Worm (Caenorhabditis elegans): ENCODE data around the gene nhr-150.

Gene nhr-150

ce11 chrV:15484537-15484936 lies 3.3 kb upstream of the nhr-150 start, which contains the start of gene C06B8.3:
Gene C06B8.3 (minus strand): TSS chrV:15484637.
- TF ChIP-seq nhr-76 (tag; optimal IDR thresholded peaks at IDR 0.05) = no peak
- TF ChIP-seq ZK546.5 (tag; optimal IDR thresholded peaks at IDR 0.05) = no peak
- TF ChIP-seq egl-5 (tag; optimal IDR thresholded peaks at IDR 0.05) = no peak
- no peak for TF ChIP-seq skn-1 (tag; optimal IDR thresholded peaks at IDR 0.05)
- TF ChIP-seq nhr-67 (tag; optimal IDR thresholded peaks at IDR 0.05) = no peak
- no peak for TF ChIP-seq elt-2 (tag; optimal IDR thresholded peaks at IDR 0.05)
- no peak for TF ChIP-seq ama-1 (optimal IDR thresholded peaks at IDR 0.05)
- TF ChIP-seq jun-1 (tag; optimal IDR thresholded peaks at IDR 0.05) = no peak

- TF ChIP-seq elt-2 (tag; optimal IDR thresholded peaks at IDR 0.05) (peak; percentile 25), pha-4 (tag; optimal IDR thresholded peaks at IDR 0.05) (peak; percentile 72), jun-1 (tag; optimal IDR thresholded peaks at IDR 0.05) (peak; percentile 25), pqm-1 (tag; optimal IDR thresholded peaks at IDR 0.05) (peak; percentile 30), nhr-11 (tag; optimal IDR thresholded peaks at IDR 0.05) (no peak), mdl-1 (tag; optimal IDR thresholded peaks at IDR 0.05) (no peak), ceh-28 (tag; optimal IDR thresholded peaks at IDR 0.05) (peak; percentile 58)
Measured at ce11 chrV:15483563-15483962, 2.3 kb upstream of the nhr-150 start.

DNA sequence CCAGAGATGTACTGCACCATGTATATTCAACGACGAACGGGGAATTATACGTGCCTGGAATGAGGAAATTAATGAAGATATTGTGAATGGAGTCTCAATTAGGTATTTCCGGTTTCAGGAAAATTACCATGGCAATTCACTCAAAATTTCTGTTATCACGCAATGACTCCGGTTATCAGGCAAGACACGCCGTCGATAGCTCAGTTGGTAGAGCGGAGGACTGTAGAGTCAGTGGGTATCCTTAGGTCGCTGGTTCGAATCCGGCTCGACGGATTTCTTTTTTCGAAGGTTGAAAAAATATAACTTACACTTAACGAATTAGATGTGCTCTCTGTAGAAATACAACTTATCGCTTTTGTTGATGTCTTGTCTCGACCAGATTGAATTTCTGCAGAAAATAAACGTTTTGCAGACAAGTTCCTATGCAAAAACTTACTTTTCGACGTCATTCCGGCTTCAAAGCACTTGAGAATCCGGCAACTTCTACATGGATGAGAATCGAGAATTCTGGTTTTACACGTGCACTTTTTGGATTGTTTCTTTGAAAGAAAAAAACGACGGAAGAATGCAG lies 675 bp downstream of the nhr-150 start:
- TF ChIP-seq pqm-1 (tag; optimal IDR thresholded peaks at IDR 0.05) (peak; percentile 1), ztf-4 (tag; optimal IDR thresholded peaks at IDR 0.05) (no peak), elt-2 (tag; optimal IDR thresholded peaks at IDR 0.05) (peak; percentile 33)

ce11 chrV:15479825-15480224 lies 1.4 kb downstream of the nhr-150 start:
- TF ChIP-seq hmg-11 (tag; optimal IDR thresholded peaks at IDR 0.05) (no peak), jun-1 (tag; optimal IDR thresholded peaks at IDR 0.05) (no peak), skn-1 (tag; optimal IDR thresholded peaks at IDR 0.05) (no peak), nhr-237 (tag; optimal IDR thresholded peaks at IDR 0.05) (no peak), elt-2 (tag; optimal IDR thresholded peaks at IDR 0.05) (no peak), nhr-67 (tag; optimal IDR thresholded peaks at IDR 0.05) (no peak), sea-2 (GFP tag; optimal IDR thresholded peaks at IDR 0.05) (no peak), pha-4 (tag; optimal IDR thresholded peaks at IDR 0.05) (no peak), nhr-25 (tag; optimal IDR thresholded peaks at IDR 0.05) (no peak), ZK546.5 (tag; optimal IDR thresholded peaks at IDR 0.05) (no peak)

ce11 chrV:15479107-15479506 lies 2.2 kb downstream of the nhr-150 start:
- TF ChIP-seq elt-2 (tag; optimal IDR thresholded peaks at IDR 0.05) (peak; percentile 45), pqm-1 (tag; optimal IDR thresholded peaks at IDR 0.05) (peak; percentile 68), daf-12 (tag; optimal IDR thresholded peaks at IDR 0.05) (no peak)

DNA sequence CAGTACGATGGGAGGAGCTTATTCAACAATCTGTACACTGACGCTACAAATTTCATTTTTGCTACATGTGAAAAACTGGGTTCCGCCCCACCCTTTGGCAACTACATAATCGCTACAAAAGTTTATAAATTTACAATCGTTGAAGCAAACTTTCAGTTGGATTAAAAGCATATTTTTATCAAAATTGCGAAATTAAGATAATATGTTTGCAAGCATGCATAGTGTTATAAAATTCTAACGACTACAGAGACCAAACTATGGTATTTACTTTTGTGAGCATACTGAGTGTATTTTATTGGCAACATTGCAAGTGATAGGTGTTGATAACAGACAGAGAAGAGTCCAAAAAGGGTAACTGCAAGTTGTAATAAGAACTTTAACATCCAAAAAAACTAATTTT lies 2.7 kb downstream of the nhr-150 start, which contains the start of gene C06B8.2:
Gene C06B8.2, minus strand, starts transcription at position 153 of the 400 bp plus-strand sequence.
- no peak for TF ChIP-seq mml-1 (tag; optimal IDR thresholded peaks at IDR 0.05)
- peak; percentile 40 for TF ChIP-seq elt-2 (tag; optimal IDR thresholded peaks at IDR 0.05)
- TF ChIP-seq pqm-1 (tag; optimal IDR thresholded peaks at IDR 0.05) = peak; percentile 54
- peak; percentile 52 for TF ChIP-seq pha-4 (tag; optimal IDR thresholded peaks at IDR 0.05)

- TF ChIP-seq tbx-2 (tag; optimal IDR thresholded peaks at IDR 0.05) = no peak
- no peak for TF ChIP-seq ztf-11 (tag; optimal IDR thresholded peaks at IDR 0.05)
- TF ChIP-seq ceh-28 (tag; optimal IDR thresholded peaks at IDR 0.05) = no peak
- no peak for TF ChIP-seq ZK546.5 (tag; optimal IDR thresholded peaks at IDR 0.05)
- TF ChIP-seq ceh-16 (tag; optimal IDR thresholded peaks at IDR 0.05) = no peak
- TF ChIP-seq aly-2 (tag; optimal IDR thresholded peaks at IDR 0.05) = no peak
- no peak for TF ChIP-seq eor-1 (tag; optimal IDR thresholded peaks at IDR 0.05)
Measured at ce11 chrV:15471029-15471428, 10.2 kb downstream of the nhr-150 start, which contains the start of gene dpf-1. Gene dpf-1 (plus strand): TSS chrV:15471329.

DNA sequence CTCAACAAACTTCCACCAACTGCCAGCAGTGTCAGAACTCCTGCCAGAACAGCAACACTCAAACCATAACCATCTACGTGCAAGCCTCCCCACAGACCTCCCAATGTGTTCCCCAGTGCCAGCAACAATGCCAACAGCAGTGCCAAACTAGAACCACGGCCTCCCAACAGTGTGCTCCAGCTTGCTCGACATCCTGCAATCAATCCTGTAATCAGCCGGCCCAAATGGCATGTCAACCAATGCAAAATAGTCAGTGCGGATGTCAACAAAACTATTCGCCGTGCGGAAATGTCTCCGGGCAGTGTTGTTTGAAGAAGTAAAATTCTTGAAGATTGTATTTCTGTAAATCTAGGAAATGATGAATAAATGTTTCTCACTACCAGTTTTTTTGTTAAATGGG lies 14.5 kb downstream of the nhr-150 start:
- TF ChIP-seq hmg-11 (tag; optimal IDR thresholded peaks at IDR 0.05) = no peak
- TF ChIP-seq snpc-4 (tag; optimal IDR thresholded peaks at IDR 0.05) = no peak
- no peak for TF ChIP-seq nhr-12 (tag; optimal IDR thresholded peaks at IDR 0.05)
- TF ChIP-seq lin-39 (tag; optimal IDR thresholded peaks at IDR 0.05) = no peak
- TF ChIP-seq daf-12 (tag; optimal IDR thresholded peaks at IDR 0.05) = no peak
- no peak for TF ChIP-seq ceh-28 (tag; optimal IDR thresholded peaks at IDR 0.05)
- TF ChIP-seq eor-1 (tag; optimal IDR thresholded peaks at IDR 0.05) = no peak
- TF ChIP-seq jun-1 (tag; optimal IDR thresholded peaks at IDR 0.05) = no peak
- no peak for TF ChIP-seq elt-1 (tag; optimal IDR thresholded peaks at IDR 0.05)
- TF ChIP-seq lsy-12 (tag; optimal IDR thresholded peaks at IDR 0.05) = no peak
- TF ChIP-seq ceh-9 (tag; optimal IDR thresholded peaks at IDR 0.05) = no peak
- TF ChIP-seq egl-5 (tag; optimal IDR thresholded peaks at IDR 0.05) = no peak
- no peak for TF ChIP-seq zag-1 (tag; optimal IDR thresholded peaks at IDR 0.05)
- no peak for TF ChIP-seq nhr-11 (tag; optimal IDR thresholded peaks at IDR 0.05)
- no peak for TF ChIP-seq nhr-43 (tag; optimal IDR thresholded peaks at IDR 0.05; ENCODE audit: poor library complexity, severe bottlenecking)
- TF ChIP-seq pha-4 (tag; optimal IDR thresholded peaks at IDR 0.05) = no peak
- no peak for TF ChIP-seq ama-1 (optimal IDR thresholded peaks at IDR 0.05)
- TF ChIP-seq nhr-23 (tag; optimal IDR thresholded peaks at IDR 0.05) = no peak
- no peak for TF ChIP-seq skn-1 (tag; optimal IDR thresholded peaks at IDR 0.05)
